Fruit fly (Drosophila melanogaster) whole organism, prepupa: ENCODE results near the gene Prosbeta3.

Source experiments
- Blimp-1 ChIP-seq: fragments of 200-800 bp; sonication (Bioruptor generic); optimal IDR thresholded peaks from 3 replicates; lab custom pipeline; 2017; ENCODE audit warnings: missing biosample characterization, missing genetic modification characterization, mild to moderate bottlenecking, moderate library complexity, missing genetic modification reagents
- CG10631 ChIP-seq: fragments of 200-800 bp; sonication (Bioruptor generic); optimal IDR thresholded peaks from 2 replicates; lab custom pipeline; 2016; ENCODE audit warnings: missing biosample characterization, missing genetic modification characterization
- CG10669 ChIP-seq: fragments of 200-800 bp; sonication (Bioruptor generic); optimal IDR thresholded peaks from 3 replicates; lab custom pipeline; 2018; ENCODE audit warnings: missing biosample characterization, mild to moderate bottlenecking, missing genetic modification characterization, moderate library complexity
- CG11762 ChIP-seq: fragments of 200-800 bp; sonication (Bioruptor generic); optimal IDR thresholded peaks from 3 replicates; lab custom pipeline; 2016; ENCODE audit warnings: missing biosample characterization, missing genetic modification characterization; ENCODE audit not compliant: insufficient read depth
- CG11902 ChIP-seq: fragments of 200-800 bp; sonication (Bioruptor generic); optimal IDR thresholded peaks from 3 replicates; lab custom pipeline; 2016; ENCODE audit warnings: missing biosample characterization, missing genetic modification characterization
- CG15336 ChIP-seq: fragments of 200-800 bp; sonication (Bioruptor generic); IDR thresholded peaks from 2 replicates; pipeline ENCODE4 v1.3.6; 2022; ENCODE audit warnings: missing biosample characterization, missing genetic modification characterization
- CG16779 ChIP-seq: fragments of 200-800 bp; sonication (Bioruptor generic); optimal IDR thresholded peaks from 3 replicates; lab custom pipeline; 2017; ENCODE audit warnings: missing biosample characterization, mild to moderate bottlenecking, missing genetic modification characterization
- CG3032 ChIP-seq: fragments of 200-800 bp; optimal IDR thresholded peaks from 2 replicates; lab custom pipeline; 2019; ENCODE audit warnings: missing biosample characterization, mild to moderate bottlenecking, missing genetic modification characterization, moderate library complexity
- CG32006 ChIP-seq: fragments of 200-800 bp; sonication (Bioruptor generic); optimal IDR thresholded peaks from 3 replicates; lab custom pipeline; 2017; ENCODE audit warnings: missing biosample characterization, mild to moderate bottlenecking, missing genetic modification characterization
- CG34406 ChIP-seq: fragments of 200-800 bp; sonication (Bioruptor generic); optimal IDR thresholded peaks from 3 replicates; lab custom pipeline; 2016; ENCODE audit warnings: missing biosample characterization, missing genetic modification characterization
- CG3919 ChIP-seq: fragments of 200-800 bp; sonication (Bioruptor generic); optimal IDR thresholded peaks from 3 replicates; lab custom pipeline; 2016; ENCODE audit warnings: missing biosample characterization, missing genetic modification characterization
- CG6163 ChIP-seq: fragments of 200-800 bp; sonication (Bioruptor generic); IDR thresholded peaks from 3 replicates; pipeline ENCODE4 v1.3.6; 2022; ENCODE audit warnings: missing biosample characterization, missing genetic modification characterization
- CG6792 ChIP-seq: fragments of 200-800 bp; sonication (Bioruptor generic); optimal IDR thresholded peaks from 3 replicates; lab custom pipeline; 2016; ENCODE audit warnings: missing biosample characterization, missing genetic modification characterization
- CG6854 ChIP-seq: fragments of 200-800 bp; sonication (Bioruptor generic); optimal IDR thresholded peaks from 2 replicates; lab custom pipeline; 2017; ENCODE audit warnings: missing biosample characterization, mild to moderate bottlenecking, missing genetic modification characterization
- CG8119 ChIP-seq: fragments of 200-800 bp; sonication (Bioruptor generic); IDR thresholded peaks from 3 replicates; pipeline ENCODE4 v1.3.6; 2022; ENCODE audit warnings: missing biosample characterization, missing genetic modification characterization
- CG8319 ChIP-seq: fragments of 200-800 bp; sonication (Bioruptor generic); optimal IDR thresholded peaks from 3 replicates; lab custom pipeline; 2016; ENCODE audit warnings: missing biosample characterization, missing genetic modification characterization
- CG9139 ChIP-seq: fragments of 200-800 bp; sonication (Bioruptor generic); optimal IDR thresholded peaks from 3 replicates; lab custom pipeline; 2017; ENCODE audit warnings: missing biosample characterization, mild to moderate bottlenecking, missing genetic modification characterization
- Eip75B ChIP-seq: fragments of 200-800 bp; sonication (Bioruptor generic); optimal IDR thresholded peaks from 3 replicates; lab custom pipeline; 2016; ENCODE audit warnings: missing biosample characterization, missing genetic modification characterization
- Eip78C ChIP-seq: fragments of 200-800 bp; sonication (Bioruptor generic); peaks from one replicate; lab custom pipeline; 2016; ENCODE audit warnings: missing biosample characterization, missing genetic modification characterization
- Ets21C ChIP-seq: fragments of 200-800 bp; sonication (Bioruptor generic); optimal IDR thresholded peaks from 3 replicates; lab custom pipeline; 2016; ENCODE audit warnings: missing biosample characterization, missing genetic modification characterization
- Gug ChIP-seq: fragments of 200-800 bp; sonication (Bioruptor generic); IDR thresholded peaks from 2 replicates; pipeline ENCODE4 v1.3.6; 2022; ENCODE audit warnings: missing biosample characterization, missing genetic modification characterization
- Hr38 ChIP-seq: sonication (Bioruptor generic); optimal IDR thresholded peaks from 2 replicates; lab custom pipeline; 2016; ENCODE audit warnings: missing biosample characterization, missing genetic modification characterization
- Hr39 ChIP-seq: fragments of 200-800 bp; sonication (Bioruptor generic); optimal IDR thresholded peaks from 2 replicates; lab custom pipeline; 2016; ENCODE audit warnings: missing biosample characterization, missing genetic modification characterization
- Hr4 ChIP-seq: fragments of 200-800 bp; sonication (Bioruptor generic); optimal IDR thresholded peaks from 3 replicates; lab custom pipeline; 2016; ENCODE audit warnings: missing biosample characterization, missing genetic modification characterization
- Lpt ChIP-seq: fragments of 200-800 bp; sonication (Bioruptor generic); optimal IDR thresholded peaks from 3 replicates; lab custom pipeline; 2016; ENCODE audit warnings: missing biosample characterization, missing genetic modification characterization
- Met ChIP-seq: fragments of 200-800 bp; sonication (Bioruptor generic); optimal IDR thresholded peaks from 3 replicates; lab custom pipeline; 2016; ENCODE audit warnings: missing biosample characterization, missing genetic modification characterization
- OdsH ChIP-seq: fragments of 200-800 bp; sonication (Bioruptor generic); optimal IDR thresholded peaks from 3 replicates; lab custom pipeline; 2016; ENCODE audit warnings: missing biosample characterization, missing genetic modification characterization
- Smox ChIP-seq: fragments of 200-800 bp; sonication (Bioruptor generic); optimal IDR thresholded peaks from 3 replicates; lab custom pipeline; 2016; ENCODE audit warnings: missing biosample characterization, missing genetic modification characterization
- Sox102F ChIP-seq: fragments of 200-800 bp; sonication (Bioruptor generic); optimal IDR thresholded peaks from 2 replicates; lab custom pipeline; 2016; ENCODE audit warnings: missing biosample characterization, mild to moderate bottlenecking, missing genetic modification characterization
- Sox15 ChIP-seq: fragments of 200-800 bp; sonication (Bioruptor generic); optimal IDR thresholded peaks from 3 replicates; lab custom pipeline; 2016; ENCODE audit warnings: missing biosample characterization, missing genetic modification characterization
- achi ChIP-seq: fragments of 200-800 bp; sonication (Bioruptor generic); optimal IDR thresholded peaks from 3 replicates; lab custom pipeline; 2016; ENCODE audit warnings: missing biosample characterization, missing genetic modification characterization
- acj6 ChIP-seq: fragments of 200-800 bp; sonication (Bioruptor generic); optimal IDR thresholded peaks from 3 replicates; lab custom pipeline; 2016; ENCODE audit warnings: missing biosample characterization, missing genetic modification characterization
- dac ChIP-seq: fragments of 200-800 bp; sonication (Bioruptor generic); optimal IDR thresholded peaks from 2 replicates; lab custom pipeline; 2017; ENCODE audit warnings: missing biosample characterization, mild to moderate bottlenecking, missing genetic modification characterization
- dsx ChIP-seq: fragments of 200-800 bp; optimal IDR thresholded peaks from 3 replicates; lab custom pipeline; 2019; ENCODE audit warnings: missing biosample characterization, mild to moderate bottlenecking, missing genetic modification characterization, moderate library complexity; ENCODE audit not compliant: poor library complexity, severe bottlenecking
- eg ChIP-seq: fragments of 200-800 bp; sonication (Bioruptor generic); IDR thresholded peaks from 3 replicates; pipeline ENCODE4 v1.3.6; 2022; ENCODE audit warnings: missing biosample characterization, missing genetic modification characterization
- esn ChIP-seq: fragments of 200-800 bp; sonication (Bioruptor generic); optimal IDR thresholded peaks from 2 replicates; lab custom pipeline; 2016; ENCODE audit warnings: missing biosample characterization, mild to moderate bottlenecking, missing genetic modification characterization, moderate library complexity
- fkh ChIP-seq: fragments of 200-800 bp; sonication (Bioruptor generic); optimal IDR thresholded peaks from 3 replicates; lab custom pipeline; 2017; ENCODE audit warnings: missing biosample characterization, mild to moderate bottlenecking, missing genetic modification characterization, moderate library complexity
- lz ChIP-seq: fragments of 200-800 bp; sonication (Bioruptor generic); optimal IDR thresholded peaks from 3 replicates; lab custom pipeline; 2016; ENCODE audit warnings: missing biosample characterization, missing genetic modification characterization
- pdm3 ChIP-seq: fragments of 200-800 bp; sonication (Bioruptor generic); optimal IDR thresholded peaks from 3 replicates; lab custom pipeline; 2016; ENCODE audit warnings: missing biosample characterization, missing genetic modification characterization
- salr ChIP-seq, 2 experiments: fragments of 200-800 bp; sonication (Bioruptor generic); optimal IDR thresholded peaks; 3 replicates each; lab custom pipeline; 2016 to 2018; ENCODE audit warnings: missing biosample characterization in 2 of 2, missing genetic modification characterization in 2 of 2, mild to moderate bottlenecking in 1 of 2
- ss ChIP-seq, 2 experiments: fragments of 200-800 bp; sonication (Bioruptor generic); optimal IDR thresholded peaks; 2 replicates in 1 of 2; 3 replicates in 1 of 2; lab custom pipeline; 2017 to 2018; ENCODE audit warnings: mild to moderate bottlenecking in 2 of 2, missing biosample characterization in 2 of 2, missing genetic modification characterization in 2 of 2, moderate library complexity in 1 of 2
- svp ChIP-seq: fragments of 200-800 bp; sonication (Bioruptor generic); peaks from one replicate; lab custom pipeline; 2016; ENCODE audit warnings: missing biosample characterization, missing genetic modification characterization
- topi ChIP-seq: fragments of 200-800 bp; sonication (Bioruptor generic); optimal IDR thresholded peaks from 3 replicates; lab custom pipeline; 2016; ENCODE audit warnings: missing biosample characterization, missing genetic modification characterization

Gene Prosbeta3

DNA sequence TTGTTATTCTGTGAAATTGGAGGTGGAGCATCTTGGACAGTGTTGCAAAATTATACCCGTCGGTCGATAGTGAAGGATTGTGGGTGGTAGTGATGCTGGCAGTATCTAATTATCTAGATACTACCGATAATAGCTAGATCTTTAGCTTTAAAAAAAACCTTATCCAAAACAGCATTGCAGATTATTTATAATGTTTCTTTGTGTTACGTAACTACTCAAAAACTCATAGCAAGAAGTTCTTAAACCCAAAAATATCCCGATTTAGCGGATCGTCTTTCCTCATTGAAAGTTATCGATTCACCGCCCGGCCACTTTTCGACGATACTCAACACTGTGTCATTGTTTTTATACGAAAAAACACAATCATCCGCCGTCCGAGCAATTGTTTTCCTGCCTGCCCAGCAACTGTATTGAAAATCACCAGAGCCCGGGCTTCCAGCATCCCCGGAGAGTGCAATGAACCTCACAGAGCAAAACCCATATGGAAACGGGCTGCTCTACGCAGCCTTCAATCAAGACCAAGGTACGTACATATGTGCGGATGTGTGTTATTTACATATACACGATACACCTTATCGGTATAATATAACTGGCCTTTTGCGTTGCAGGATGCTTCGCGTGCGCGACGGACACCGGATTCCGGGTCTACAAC lies 13.0 kb downstream of the Prosbeta3 start, which contains the start of gene CG11975 (continued):
- TF ChIP-seq CG8119 (GFP tag; lab: Robert Waterston, UW): no peak
- TF ChIP-seq Lpt (GFP tag; lab: Kevin White, UChicago): peak; percentile 56
- TF ChIP-seq topi (GFP tag; lab: Kevin White, UChicago): peak; percentile 80
- peak; percentile 58 for TF ChIP-seq CG6792 (GFP tag; lab: Kevin White, UChicago)
- no peak for TF ChIP-seq CG16779 (tag; lab: Kevin White, UChicago)
- TF ChIP-seq achi: peak; percentile 69
- TF ChIP-seq OdsH (GFP tag; lab: Kevin White, UChicago): peak; percentile 82
- TF ChIP-seq salr (GFP tag; optimal IDR thresholded peaks at IDR 0.05; lab: Kevin White, UChicago): peak in 1 of 2 experiments; percentile 34
- TF ChIP-seq CG3919: no peak
- peak; percentile 87 for TF ChIP-seq Eip78C
- TF ChIP-seq CG34406 (GFP tag; lab: Kevin White, UChicago): peak; percentile 61
- TF ChIP-seq CG32006 (GFP tag; lab: Kevin White, UChicago): no peak
- no peak for TF ChIP-seq CG15336 (GFP tag; lab: Robert Waterston, UW)
- no peak for TF ChIP-seq dac (GFP tag; lab: Kevin White, UChicago)
- TF ChIP-seq ss (GFP tag; optimal IDR thresholded peaks at IDR 0.05; lab: Kevin White, UChicago): no peak
- peak; percentile 72 for TF ChIP-seq Hr39 (GFP tag; lab: Kevin White, UChicago)
- no peak for TF ChIP-seq Met (GFP tag; lab: Kevin White, UChicago)
- peak; percentile 90 for TF ChIP-seq svp
- TF ChIP-seq lz (GFP tag; lab: Kevin White, UChicago): peak; percentile 85
- TF ChIP-seq CG11762 (GFP tag; lab: Kevin White, UChicago): no peak
- TF ChIP-seq eg (GFP tag; lab: Robert Waterston, UW): peak; percentile 15; the same call in 1 of the 3 replicates
- peak; percentile 84 for TF ChIP-seq esn (GFP tag; lab: Kevin White, UChicago)
- peak; percentile 53 for TF ChIP-seq Sox15 (GFP tag; lab: Kevin White, UChicago)
- peak; percentile 65 for TF ChIP-seq CG3032 (tag; lab: Kevin White, UChicago)
- TF ChIP-seq Eip75B: no peak
- no peak for TF ChIP-seq Smox
- TF ChIP-seq CG10631: peak; percentile 77
- no peak for TF ChIP-seq CG9139 (GFP tag; lab: Kevin White, UChicago)
- TF ChIP-seq CG8319 (GFP tag; lab: Kevin White, UChicago): peak; percentile 52
- TF ChIP-seq Hr38 (GFP tag; lab: Kevin White, UChicago): no peak
- no peak for TF ChIP-seq Sox102F (GFP tag; lab: Kevin White, UChicago)
- peak; percentile 46; the same call in 2 of the 3 replicates for TF ChIP-seq CG6163 (GFP tag; lab: Robert Waterston, UW)
- TF ChIP-seq fkh (GFP tag; lab: Kevin White, UChicago): no peak
- TF ChIP-seq Ets21C (GFP tag; lab: Kevin White, UChicago): no peak
- 0 out of 2 replicates have a peak, but pooled peaks have one; percentile 33 for TF ChIP-seq Gug (GFP tag; lab: Robert Waterston, UW)
- TF ChIP-seq dsx (GFP tag; lab: Kevin White, UChicago): no peak
- TF ChIP-seq CG11902 (GFP tag; lab: Kevin White, UChicago): peak; percentile 36
- TF ChIP-seq pdm3: no peak
- TF ChIP-seq Hr4 (GFP tag; lab: Kevin White, UChicago): no peak
- no peak for TF ChIP-seq CG10669
- TF ChIP-seq acj6: no peak
- TF ChIP-seq CG6854: no peak
- no peak for TF ChIP-seq Blimp-1 (GFP tag; lab: Kevin White, UChicago)
